Fruit fly (Drosophila melanogaster): ENCODE data around the gene CG33500.

Gene CG33500

dm6 chr3L:11525765-11526164 lies 17.3 kb downstream of the CG33500 start:
- TF ChIP-seq ab (GFP tag; optimal IDR thresholded peaks at IDR 0.05) (no peak), exex (tag; optimal IDR thresholded peaks at IDR 0.05) (peak; percentile 22), Xrp1 (GFP tag; IDR thresholded peaks at IDR 0.05) (0 out of 2 replicates have a peak, but pooled peaks have one; percentile 26), zfh1 (GFP tag; IDR thresholded peaks at IDR 0.05) (0 out of 3 replicates have a peak, but pooled peaks have one; percentile 6), CG15011 (GFP tag; optimal IDR thresholded peaks at IDR 0.05) (no peak), CG5245 (GFP tag; optimal IDR thresholded peaks at IDR 0.05) (no peak), al (GFP tag; IDR thresholded peaks at IDR 0.05) (no peak), MBD-R2 (GFP tag; IDR thresholded peaks at IDR 0.05) (no peak), sens (GFP tag) (peak; percentile 26)

- 0 out of 2 replicates have a peak, but pooled peaks have one; percentile 8 for TF ChIP-seq MBD-R2 (GFP tag; IDR thresholded peaks at IDR 0.05)
- no peak for TF ChIP-seq E2f1 (GFP tag; IDR thresholded peaks at IDR 0.05)
- no peak for TF ChIP-seq CkIIα-i1 (GFP tag; IDR thresholded peaks at IDR 0.05)
- TF ChIP-seq odd (GFP tag; optimal IDR thresholded peaks at IDR 0.05): no peak
- peak; percentile 57 for TF ChIP-seq exex (tag; optimal IDR thresholded peaks at IDR 0.05)
- TF ChIP-seq gcm (GFP tag; optimal IDR thresholded peaks at IDR 0.05): no peak
- 0 out of 4 replicates have a peak, but pooled peaks have one; percentile 66 for TF ChIP-seq chinmo (GFP tag; IDR thresholded peaks at IDR 0.05; ENCODE audit: partially characterized antibody)
- TF ChIP-seq sd (tag; optimal IDR thresholded peaks at IDR 0.05): peak; percentile 4
Observed at dm6 chr3L:11526644-11527184, 18.3 kb downstream of the CG33500 start.

dm6 chr3L:11528397-11528923 lies 20.0 kb downstream of the CG33500 start:
- TF ChIP-seq sug (tag; optimal IDR thresholded peaks at IDR 0.05) (peak; percentile 61), CG12299 (tag; optimal IDR thresholded peaks at IDR 0.05) (peak; percentile 16), Pdp1 (GFP tag; optimal IDR thresholded peaks at IDR 0.05) (peak in 1 of 2 experiments; percentile 43), CG14965 (GFP tag; optimal IDR thresholded peaks at IDR 0.05; ENCODE audit: borderline replicate concordance) (no peak), ATbp (GFP tag; optimal IDR thresholded peaks at IDR 0.05) (peak; percentile 61), CG10209 (GFP tag; optimal IDR thresholded peaks at IDR 0.05) (peak; percentile 37), CG13894 (tag; optimal IDR thresholded peaks at IDR 0.05) (peak; percentile 46), Sox100B (GFP tag; optimal IDR thresholded peaks at IDR 0.05) (peak; percentile 7), CG34376 (GFP tag; optimal IDR thresholded peaks at IDR 0.05) (peak; percentile 40), HHEX (GFP tag; optimal IDR thresholded peaks at IDR 0.05) (peak; percentile 27), CG7987 (GFP tag; optimal IDR thresholded peaks at IDR 0.05) (peak; percentile 73), mirr (GFP tag; optimal IDR thresholded peaks at IDR 0.05) (peak; percentile 94), exex (tag; optimal IDR thresholded peaks at IDR 0.05) (peak; percentile 73), zfh1 (GFP tag; IDR thresholded peaks at IDR 0.05) (0 out of 3 replicates have a peak, but pooled peaks have one; percentile 4), CG7556 (GFP tag; optimal IDR thresholded peaks at IDR 0.05) (peak; percentile 5), CG6854 (GFP tag; optimal IDR thresholded peaks at IDR 0.05) (no peak), CG2889 (GFP tag; IDR thresholded peaks at IDR 0.05) (no peak), CG14014 (GFP tag; IDR thresholded peaks at IDR 0.05) (peak; percentile 37; the same call in 1 of the 2 replicates), chinmo (GFP tag; IDR thresholded peaks at IDR 0.05; ENCODE audit: partially characterized antibody) (0 out of 4 replicates have a peak, but pooled peaks have one; percentile 66), CG13296 (GFP tag; optimal IDR thresholded peaks at IDR 0.05) (peak; percentile 61), CG5180 (GFP tag; optimal IDR thresholded peaks at IDR 0.05) (peak; percentile 16), CG12744 (GFP tag; optimal IDR thresholded peaks at IDR 0.05) (peak; percentile 1), Dbx (GFP tag; IDR thresholded peaks at IDR 0.05) (0 out of 3 replicates have a peak, but pooled peaks have one; percentile 16), cwo (GFP tag; optimal IDR thresholded peaks at IDR 0.05) (peak; percentile 83), CG15269 (tag; optimal IDR thresholded peaks at IDR 0.05) (peak; percentile 25), Hmr (GFP tag; optimal IDR thresholded peaks at IDR 0.05) (peak; percentile 28), Asciz (GFP tag; optimal IDR thresholded peaks at IDR 0.05) (peak; percentile 51), CG6813 (GFP tag; optimal IDR thresholded peaks at IDR 0.05) (peak; percentile 60), CG3281 (GFP tag; optimal IDR thresholded peaks at IDR 0.05) (peak; percentile 30), CG12769 (tag; optimal IDR thresholded peaks at IDR 0.05) (peak; percentile 37), CG17359 (tag; optimal IDR thresholded peaks at IDR 0.05) (peak; percentile 13)

All from whole organism, embryonic.